Worm (Caenorhabditis elegans) whole organism, L3 larva: ENCODE measurements around the gene crn-3.

Source experiments
- ama-1 ChIP-seq: fragments of 150-350 bp; optimal IDR thresholded peaks from 2 replicates; lab custom pipeline; 2018
- elt-2 ChIP-seq: sonication (generic microtip); optimal IDR thresholded peaks from 2 replicates; lab custom pipeline; 2016; ENCODE audit warnings: missing genetic modification reagents, mild to moderate bottlenecking, missing genetic modification characterization, missing compliant biosample characterization
- fos-1 ChIP-seq: fragments of 150-350 bp; optimal IDR thresholded peaks from 2 replicates; lab custom pipeline; 2014; ENCODE audit warnings: missing biosample characterization, missing genetic modification characterization
- nhr-12 ChIP-seq: fragments of 150-350 bp; optimal IDR thresholded peaks from 2 replicates; lab custom pipeline; 2014; ENCODE audit warnings: missing biosample characterization, missing genetic modification characterization

DNA sequence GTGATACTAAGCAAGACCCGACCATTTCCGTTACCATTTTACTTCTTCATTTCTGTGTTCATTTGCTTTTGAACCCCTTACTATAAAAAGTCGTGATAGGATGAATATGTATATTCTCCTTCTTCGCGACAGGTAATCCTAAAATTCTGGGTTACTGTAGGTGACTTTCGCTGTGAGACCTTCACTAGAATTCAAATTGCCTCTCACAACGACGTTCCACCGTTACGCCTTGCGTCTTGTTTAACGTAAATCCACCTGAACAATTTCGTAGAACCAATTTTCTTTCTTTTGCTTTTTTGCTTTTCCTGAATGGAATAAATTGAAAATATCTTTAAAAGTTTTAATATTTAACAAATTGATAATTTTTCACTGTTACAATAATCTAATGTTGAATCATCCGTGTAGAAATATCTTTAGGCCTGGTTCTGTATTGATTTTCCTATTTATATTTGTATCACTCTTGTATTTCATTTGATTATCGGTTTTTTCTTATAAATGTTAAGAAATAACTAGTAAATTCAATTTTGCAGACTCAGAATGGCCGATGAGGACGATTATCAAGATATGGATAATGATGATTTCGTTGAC lies 8.9 kb upstream of the crn-3 start, which contains the start of gene rpb-6:
- TF ChIP-seq ama-1 (lab: Kevin White, UChicago) (no peak), nhr-12 (no peak), fos-1 (tag; lab: Kevin White, UChicago) (no peak), elt-2 (tag; lab: Kevin White, UChicago) (no peak)
